Fruit fly (Drosophila melanogaster) whole organism, embryonic: ENCODE data around the gene CG7120.

Experiments used
- Aef1 ChIP-seq: fragments of 200-800 bp; sonication (Bioruptor generic); IDR thresholded peaks from 3 replicates; pipeline ENCODE4 v1.3.6; 2022; ENCODE audit warnings: missing biosample characterization, missing genetic modification characterization
- C15 ChIP-seq: fragments of 200-800 bp; sonication (Bioruptor generic); IDR thresholded peaks from 3 replicates; pipeline ENCODE4 v1.3.6; 2022; ENCODE audit warnings: missing biosample characterization, missing genetic modification characterization
- CG1024 ChIP-seq: fragments of 200-800 bp; sonication (Bioruptor generic); IDR thresholded peaks from 2 replicates; pipeline ENCODE4 v1.3.6; 2022; ENCODE audit warnings: missing biosample characterization, missing genetic modification characterization
- CG10979 ChIP-seq: fragments of 200-800 bp; sonication (Bioruptor generic); optimal IDR thresholded peaks from 2 replicates; lab custom pipeline; 2018; ENCODE audit warnings: missing biosample characterization, mild to moderate bottlenecking, missing genetic modification characterization, moderate library complexity
- CG11093 ChIP-seq: fragments of 200-800 bp; sonication (Bioruptor generic); IDR thresholded peaks from 3 replicates; pipeline ENCODE4 v1.3.6; 2022; ENCODE audit warnings: missing biosample characterization, missing genetic modification characterization
- CG11504 ChIP-seq: fragments of 200-800 bp; sonication (Bioruptor generic); optimal IDR thresholded peaks from 3 replicates; lab custom pipeline; 2019; ENCODE audit warnings: missing biosample characterization, mild to moderate bottlenecking, missing genetic modification characterization, moderate library complexity
- CG11723 ChIP-seq: fragments of 200-800 bp; sonication (Bioruptor generic); optimal IDR thresholded peaks from 2 replicates; lab custom pipeline; 2017; ENCODE audit warnings: missing biosample characterization, mild to moderate bottlenecking, missing genetic modification characterization
- CG15514 ChIP-seq: fragments of 200-800 bp; sonication (Bioruptor generic); optimal IDR thresholded peaks from 3 replicates; lab custom pipeline; 2017; ENCODE audit warnings: missing biosample characterization, missing genetic modification characterization, mild to moderate bottlenecking, moderate library complexity, missing genetic modification reagents
- CG17612 ChIP-seq: fragments of 200-800 bp; sonication (Bioruptor generic); IDR thresholded peaks from 2 replicates; pipeline ENCODE4 v1.3.6; 2022; ENCODE audit warnings: missing biosample characterization, missing genetic modification characterization
- CG2875 ChIP-seq: fragments of 200-800 bp; sonication (Bioruptor generic); optimal IDR thresholded peaks from 2 replicates; lab custom pipeline; 2017; ENCODE audit warnings: missing biosample characterization, mild to moderate bottlenecking, missing genetic modification characterization, missing genetic modification reagents
- CG3065 ChIP-seq: fragments of 200-800 bp; sonication (Bioruptor generic); optimal IDR thresholded peaks from 2 replicates; lab custom pipeline; 2016; ENCODE audit warnings: missing biosample characterization, missing genetic modification characterization
- CG31441 ChIP-seq: fragments of 200-800 bp; sonication (Bioruptor generic); IDR thresholded peaks from 2 replicates; pipeline ENCODE4 v1.3.6; 2022; ENCODE audit warnings: missing biosample characterization, missing genetic modification characterization
- CG3847 ChIP-seq: fragments of 200-800 bp; sonication (Bioruptor generic); IDR thresholded peaks from 2 replicates; pipeline ENCODE4 v1.3.6; 2022; ENCODE audit warnings: missing biosample characterization, missing genetic modification characterization
- CG4360 ChIP-seq: fragments of 200-800 bp; sonication (Bioruptor generic); IDR thresholded peaks from 2 replicates; pipeline ENCODE4 v1.3.6; 2022; ENCODE audit warnings: missing biosample characterization, missing genetic modification characterization
- CG43689 ChIP-seq: fragments of 200-800 bp; sonication (Bioruptor generic); IDR thresholded peaks from 2 replicates; pipeline ENCODE4 v1.3.6; 2022; ENCODE audit warnings: missing biosample characterization, missing genetic modification characterization
- CG6272 ChIP-seq: fragments of 200-800 bp; sonication (Bioruptor generic); IDR thresholded peaks from 2 replicates; pipeline ENCODE4 v1.3.6; 2022; ENCODE audit warnings: missing biosample characterization, missing genetic modification characterization
- CG7556 ChIP-seq: fragments of 200-800 bp; sonication (Bioruptor generic); optimal IDR thresholded peaks from 2 replicates; lab custom pipeline; 2017; ENCODE audit warnings: missing biosample characterization, mild to moderate bottlenecking, missing genetic modification characterization
- CG7839 ChIP-seq: fragments of 200-800 bp; sonication (Bioruptor generic); optimal IDR thresholded peaks from 3 replicates; lab custom pipeline; 2018; ENCODE audit warnings: missing biosample characterization, mild to moderate bottlenecking, missing genetic modification characterization, moderate library complexity
- CG8478 ChIP-seq: fragments of >200 bp; optimal IDR thresholded peaks from 2 replicates; lab custom pipeline; 2018
- CG9609 ChIP-seq: fragments of 200-800 bp; sonication (Bioruptor generic); optimal IDR thresholded peaks from 3 replicates; lab custom pipeline; 2016; ENCODE audit warnings: missing biosample characterization, missing genetic modification characterization
- CG9797 ChIP-seq: fragments of 200-800 bp; sonication (Bioruptor generic); optimal IDR thresholded peaks from 3 replicates; lab custom pipeline; 2018; ENCODE audit warnings: missing biosample characterization, mild to moderate bottlenecking, missing genetic modification characterization
- ERR ChIP-seq: fragments of 200-800 bp; sonication (Bioruptor generic); optimal IDR thresholded peaks from 2 replicates; lab custom pipeline; 2016; ENCODE audit warnings: missing biosample characterization, missing genetic modification characterization
- HHEX ChIP-seq: fragments of 200-800 bp; sonication (Bioruptor generic); optimal IDR thresholded peaks from 3 replicates; lab custom pipeline; 2017; ENCODE audit warnings: missing biosample characterization, mild to moderate bottlenecking, missing genetic modification characterization, missing genetic modification reagents
- HLH4C ChIP-seq: fragments of 200-800 bp; sonication (Bioruptor generic); IDR thresholded peaks from 3 replicates; pipeline ENCODE4 v1.3.6; 2022; ENCODE audit warnings: missing biosample characterization, missing genetic modification characterization; ENCODE audit not compliant: partially characterized antibody
- HLHmδ ChIP-seq: fragments of 200-800 bp; sonication (Bioruptor generic); optimal IDR thresholded peaks from 2 replicates; lab custom pipeline; 2018; ENCODE audit warnings: missing biosample characterization, mild to moderate bottlenecking, missing genetic modification characterization, moderate library complexity
- Hsf ChIP-seq: fragments of 200-800 bp; sonication (Bioruptor generic); optimal IDR thresholded peaks from 3 replicates; lab custom pipeline; 2016; ENCODE audit warnings: missing biosample characterization, missing genetic modification characterization
- Neu2 ChIP-seq: fragments of 200-800 bp; sonication (Bioruptor generic); optimal IDR thresholded peaks from 3 replicates; lab custom pipeline; 2016; ENCODE audit warnings: missing biosample characterization, missing genetic modification characterization, borderline replicate concordance
- Nf-YA ChIP-seq: fragments of 200-800 bp; sonication (Bioruptor generic); IDR thresholded peaks from 2 replicates; pipeline ENCODE4 v1.3.6; 2022; ENCODE audit warnings: missing biosample characterization, missing genetic modification characterization
- Sry-δ ChIP-seq: fragments of 200-800 bp; sonication (Bioruptor generic); optimal IDR thresholded peaks from 2 replicates; lab custom pipeline; 2016; ENCODE audit warnings: missing biosample characterization, missing genetic modification characterization
- Ssrp ChIP-seq: fragments of 200-800 bp; sonication (Bioruptor generic); optimal IDR thresholded peaks from 2 replicates; lab custom pipeline; 2018; ENCODE audit warnings: missing biosample characterization, mild to moderate bottlenecking, missing genetic modification characterization, moderate library complexity
- Xbp1 ChIP-seq: fragments of 200-800 bp; sonication (Bioruptor generic); optimal IDR thresholded peaks from 3 replicates; lab custom pipeline; 2016; ENCODE audit warnings: missing biosample characterization, mild to moderate bottlenecking, missing genetic modification characterization
- abd-A ChIP-seq: fragments of 200-800 bp; sonication (Bioruptor generic); optimal IDR thresholded peaks from 3 replicates; lab custom pipeline; 2019; ENCODE audit warnings: missing biosample characterization, mild to moderate bottlenecking, missing genetic modification characterization, moderate library complexity
- ap ChIP-seq: fragments of 200-800 bp; sonication (Bioruptor generic); IDR thresholded peaks from 2 replicates; pipeline ENCODE4 v1.3.6; 2022; ENCODE audit warnings: missing biosample characterization, missing genetic modification characterization
- ato ChIP-seq: fragments of 200-800 bp; sonication (Bioruptor generic); IDR thresholded peaks from 2 replicates; pipeline ENCODE4 v1.3.6; 2022; ENCODE audit warnings: missing biosample characterization, missing genetic modification characterization; ENCODE audit not compliant: partially characterized antibody
- az2 ChIP-seq: fragments of 200-800 bp; sonication (Bioruptor generic); optimal IDR thresholded peaks from 3 replicates; lab custom pipeline; 2016; ENCODE audit warnings: missing biosample characterization, missing genetic modification characterization
- cato ChIP-seq: fragments of 200-800 bp; sonication (Bioruptor generic); optimal IDR thresholded peaks from 2 replicates; lab custom pipeline; 2016; ENCODE audit warnings: missing biosample characterization, missing genetic modification characterization, borderline replicate concordance
- dm ChIP-seq: fragments of 200-800 bp; sonication (Bioruptor generic); optimal IDR thresholded peaks from 3 replicates; lab custom pipeline; 2016; ENCODE audit warnings: missing biosample characterization, missing genetic modification characterization
- dpn ChIP-seq, 2 experiments: fragments of 200-800 bp; sonication (Bioruptor generic); optimal IDR thresholded peaks; 3 replicates each; lab custom pipeline; 2016; ENCODE audit warnings: missing biosample characterization in 2 of 2, missing genetic modification characterization in 2 of 2
- fd64A ChIP-seq: fragments of 200-800 bp; sonication (Bioruptor generic); optimal IDR thresholded peaks from 3 replicates; lab custom pipeline; 2018; ENCODE audit warnings: missing biosample characterization, mild to moderate bottlenecking, missing genetic modification characterization
- gcm2 ChIP-seq: fragments of 200-800 bp; sonication (Bioruptor generic); optimal IDR thresholded peaks from 2 replicates; lab custom pipeline; 2016; ENCODE audit warnings: missing biosample characterization, missing genetic modification characterization
- grau ChIP-seq: fragments of 200-800 bp; optimal IDR thresholded peaks from 3 replicates; lab custom pipeline; 2019; ENCODE audit warnings: missing biosample characterization, mild to moderate bottlenecking, missing genetic modification characterization, moderate library complexity
- mam ChIP-seq: fragments of 200-800 bp; sonication (Bioruptor generic); optimal IDR thresholded peaks from 3 replicates; lab custom pipeline; 2016; ENCODE audit warnings: missing biosample characterization, missing genetic modification characterization
- nau ChIP-seq: fragments of 200-800 bp; sonication (Bioruptor generic); optimal IDR thresholded peaks from 3 replicates; lab custom pipeline; 2017; ENCODE audit warnings: missing biosample characterization, mild to moderate bottlenecking, missing genetic modification characterization, missing genetic modification reagents
- nom ChIP-seq: fragments of 200-800 bp; sonication (Bioruptor generic); optimal IDR thresholded peaks from 2 replicates; lab custom pipeline; 2017; ENCODE audit warnings: missing biosample characterization, missing genetic modification characterization, mild to moderate bottlenecking, moderate library complexity, missing genetic modification reagents
- slp2 ChIP-seq: fragments of 200-800 bp; sonication (Bioruptor generic); optimal IDR thresholded peaks from 2 replicates; lab custom pipeline; 2016; ENCODE audit warnings: missing biosample characterization, missing genetic modification characterization
- sob ChIP-seq: fragments of 200-800 bp; sonication (Bioruptor generic); IDR thresholded peaks from 2 replicates; pipeline ENCODE4 v1.3.6; 2022; ENCODE audit warnings: missing biosample characterization, missing genetic modification characterization
- stc ChIP-seq: fragments of 200-800 bp; sonication (Bioruptor generic); IDR thresholded peaks from 2 replicates; pipeline ENCODE4 v1.3.6; 2022; ENCODE audit warnings: missing biosample characterization, missing genetic modification characterization
- tgo ChIP-seq: fragments of 200-800 bp; sonication (Bioruptor generic); IDR thresholded peaks from 3 replicates; pipeline ENCODE4 v1.3.6; 2022; ENCODE audit warnings: missing biosample characterization, missing genetic modification characterization
- vvl ChIP-seq: fragments of 200-800 bp; sonication (Bioruptor generic); IDR thresholded peaks from 2 replicates; pipeline ENCODE4 v1.3.6; 2022; ENCODE audit warnings: missing biosample characterization, missing genetic modification characterization
- wdn ChIP-seq: fragments of 200-800 bp; sonication (Bioruptor generic); IDR thresholded peaks from 2 replicates; pipeline ENCODE4 v1.3.6; 2022; ENCODE audit warnings: missing biosample characterization, missing genetic modification characterization

Gene CG7120

DNA sequence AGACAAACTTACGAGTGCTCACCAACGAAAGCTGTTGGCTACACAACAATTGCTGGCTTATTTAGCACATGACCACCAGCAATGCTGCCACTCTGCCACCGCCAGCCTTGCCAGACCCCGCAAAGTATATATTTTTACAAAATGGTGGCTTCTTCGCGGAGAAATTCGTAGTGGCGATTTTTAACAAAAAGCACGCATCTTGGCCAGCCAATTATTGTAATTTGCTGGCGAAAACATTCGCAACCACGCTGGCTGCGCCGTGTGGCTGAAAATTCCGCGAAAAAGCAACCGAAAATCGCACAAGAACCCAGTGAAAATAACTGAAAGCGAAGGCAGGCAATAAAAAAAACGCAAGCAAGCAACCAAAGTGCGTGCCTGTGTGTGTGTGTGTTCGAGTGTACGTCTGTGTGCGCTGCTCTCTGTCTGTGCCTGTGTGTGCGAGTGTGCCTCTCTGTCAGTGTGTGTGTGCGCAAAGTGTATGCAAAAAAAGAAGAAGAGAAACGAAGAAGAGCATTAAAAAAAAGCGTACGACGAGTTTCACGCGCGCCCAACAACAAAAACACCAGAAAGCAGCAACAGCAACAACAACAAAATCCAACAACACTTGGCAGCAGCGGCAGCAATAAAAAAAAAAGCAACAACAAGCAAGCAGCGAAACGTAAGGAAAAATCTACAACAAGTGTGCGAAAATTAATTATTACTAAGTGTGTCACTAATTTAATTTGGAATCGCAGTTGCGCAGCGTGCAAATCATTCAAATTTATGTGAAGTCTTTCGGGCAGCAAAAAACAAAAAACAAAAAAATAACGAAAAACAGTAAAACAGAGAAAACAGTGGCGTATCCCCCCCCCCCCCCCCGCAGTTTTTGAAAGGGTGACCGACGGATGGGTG is 54.2 kb downstream of the CG7120 start, which contains the start of gene Gug (continued):
- no peak for TF ChIP-seq CG10979 (tag; lab: Kevin White, UChicago)
- no peak for TF ChIP-seq CG3065 (GFP tag; lab: Kevin White, UChicago)
- TF ChIP-seq CG11504 (tag; lab: Kevin White, UChicago), result peak; percentile 35
- no peak for TF ChIP-seq CG11093 (GFP tag; lab: Robert Waterston, UW)
- no peak for TF ChIP-seq C15
- no peak for TF ChIP-seq wdn (GFP tag; lab: Robert Waterston, UW)
- peak; percentile 84 for TF ChIP-seq CG9797 (GFP tag; lab: Kevin White, UChicago)
- TF ChIP-seq CG1024, result no peak
- no peak for TF ChIP-seq ato
- no peak for TF ChIP-seq CG2875 (GFP tag; lab: Kevin White, UChicago)
- no peak for TF ChIP-seq mam (GFP tag; lab: Kevin White, UChicago)
- TF ChIP-seq CG4360 (GFP tag; lab: Robert Waterston, UW), result peak; percentile 85
- no peak for TF ChIP-seq CG7556 (GFP tag; lab: Kevin White, UChicago)
- peak; percentile 40 for TF ChIP-seq HLHmδ (GFP tag; lab: Kevin White, UChicago)
- TF ChIP-seq CG43689 (GFP tag; lab: Robert Waterston, UW), result no peak
- TF ChIP-seq tgo, result no peak
- TF ChIP-seq grau, result peak; percentile 4
- TF ChIP-seq HLH4C (GFP tag; lab: Robert Waterston, UW), result no peak
- no peak for TF ChIP-seq CG11723 (GFP tag; lab: Kevin White, UChicago)
- TF ChIP-seq CG6272 (GFP tag; lab: Robert Waterston, UW), result no peak
- TF ChIP-seq CG17612 (GFP tag; lab: Robert Waterston, UW), result no peak
- TF ChIP-seq HHEX (GFP tag; lab: Kevin White, UChicago), result no peak
- TF ChIP-seq nom (GFP tag; lab: Kevin White, UChicago), result peak; percentile 100
- TF ChIP-seq Aef1, result peak; percentile 53
- TF ChIP-seq vvl (GFP tag; lab: Robert Waterston, UW), result peak; percentile 20
- peak; percentile 38 for TF ChIP-seq ERR (GFP tag; lab: Kevin White, UChicago)
- TF ChIP-seq ap (GFP tag; lab: Robert Waterston, UW), result no peak
- no peak for TF ChIP-seq dpn (GFP tag; optimal IDR thresholded peaks at IDR 0.05; lab: Kevin White, UChicago)
- peak; percentile 38 for TF ChIP-seq CG15514 (GFP tag; lab: Kevin White, UChicago)
- peak; percentile 92 for TF ChIP-seq abd-A (tag; lab: Kevin White, UChicago)
- TF ChIP-seq Neu2 (GFP tag; lab: Kevin White, UChicago), result no peak
- no peak for TF ChIP-seq cato (GFP tag; lab: Kevin White, UChicago)
- peak; percentile 94 for TF ChIP-seq CG8478 (lab: Kevin White, UChicago)
- TF ChIP-seq Nf-YA, result no peak
- no peak for TF ChIP-seq fd64A
- peak; percentile 57 for TF ChIP-seq CG3847 (GFP tag; lab: Robert Waterston, UW)
- no peak for TF ChIP-seq Ssrp
- TF ChIP-seq CG9609 (GFP tag; lab: Kevin White, UChicago), result no peak
- no peak for TF ChIP-seq az2 (GFP tag; lab: Kevin White, UChicago)
- TF ChIP-seq gcm2 (GFP tag; lab: Kevin White, UChicago), result no peak
- no peak for TF ChIP-seq CG7839 (tag; lab: Kevin White, UChicago)
- TF ChIP-seq Xbp1 (GFP tag; lab: Kevin White, UChicago), result no peak
- TF ChIP-seq dm (GFP tag; lab: Kevin White, UChicago), result no peak
- TF ChIP-seq Sry-δ, result no peak
- TF ChIP-seq CG31441 (GFP tag; lab: Robert Waterston, UW), result no peak
- TF ChIP-seq stc (GFP tag; lab: Robert Waterston, UW), result no peak
- TF ChIP-seq Hsf, result no peak
- TF ChIP-seq slp2 (GFP tag; lab: Kevin White, UChicago), result no peak
- no peak for TF ChIP-seq nau
- TF ChIP-seq sob (GFP tag; lab: Robert Waterston, UW), result peak; percentile 24; the same call in 1 of the 2 replicates
